Fruit fly (Drosophila melanogaster): ENCODE data around the gene CG45122.
A peak's percentile ranks its signal among the peaks of the same experiment; 100 is the strongest.

CG45122 gene

dm6 chr3R:13078263-13078662, 34.3 kb downstream of the CG45122 start (continued):
- TF ChIP-seq Antp (GFP tag; optimal IDR thresholded peaks at IDR 0.05), result no peak
- TF ChIP-seq da (GFP tag; optimal IDR thresholded peaks at IDR 0.05), result no peak
- no peak for TF ChIP-seq D19B (GFP tag; optimal IDR thresholded peaks at IDR 0.05)
- TF ChIP-seq NFAT (GFP tag; IDR thresholded peaks at IDR 0.05), result peak; percentile 9; the same call in 1 of the 2 replicates
- no peak for TF ChIP-seq org-1 (GFP tag; optimal IDR thresholded peaks at IDR 0.05)
- TF ChIP-seq CG15269 (tag; optimal IDR thresholded peaks at IDR 0.05), result no peak
- no peak for TF ChIP-seq ewg (GFP tag; optimal IDR thresholded peaks at IDR 0.05)
- no peak for TF ChIP-seq CG13775 (GFP tag; optimal IDR thresholded peaks at IDR 0.05)
- TF ChIP-seq dan (GFP tag; IDR thresholded peaks at IDR 0.05), result no peak
- TF ChIP-seq CG5180 (GFP tag; optimal IDR thresholded peaks at IDR 0.05), result no peak
- TF ChIP-seq ab (GFP tag; optimal IDR thresholded peaks at IDR 0.05), result no peak
- no peak for TF ChIP-seq Dip2 (GFP tag; IDR thresholded peaks at IDR 0.05)
- no peak for TF ChIP-seq gt (GFP tag; IDR thresholded peaks at IDR 0.05)
- no peak for TF ChIP-seq CG10321 (GFP tag; IDR thresholded peaks at IDR 0.05)
- TF ChIP-seq CG30431 (GFP tag; optimal IDR thresholded peaks at IDR 0.05), result no peak
- no peak for TF ChIP-seq fru (optimal IDR thresholded peaks at IDR 0.05)
- TF ChIP-seq gce (GFP tag; IDR thresholded peaks at IDR 0.05), result no peak
- peak; percentile 48 for TF ChIP-seq Hmr (GFP tag; optimal IDR thresholded peaks at IDR 0.05)
- TF ChIP-seq CG1602 (GFP tag; optimal IDR thresholded peaks at IDR 0.05), result peak; percentile 36
- TF ChIP-seq ERR (GFP tag; optimal IDR thresholded peaks at IDR 0.05), result no peak
- TF ChIP-seq CG9797 (GFP tag; optimal IDR thresholded peaks at IDR 0.05), result no peak
- peak; percentile 46 for TF ChIP-seq CG2120 (GFP tag; optimal IDR thresholded peaks at IDR 0.05)
- no peak for TF ChIP-seq prd (optimal IDR thresholded peaks at IDR 0.05)
- no peak for TF ChIP-seq prd (GFP tag; IDR thresholded peaks at IDR 0.05)
- TF ChIP-seq tap (tag; optimal IDR thresholded peaks at IDR 0.05), result no peak
- no peak for TF ChIP-seq ham (GFP tag; IDR thresholded peaks at IDR 0.05)
- no peak for TF ChIP-seq CG6654 (GFP tag; optimal IDR thresholded peaks at IDR 0.05)
- TF ChIP-seq Dip3 (GFP tag; optimal IDR thresholded peaks at IDR 0.05), result no peak
- no peak for TF ChIP-seq CG18599 (GFP tag; optimal IDR thresholded peaks at IDR 0.05)
- no peak for TF ChIP-seq so (GFP tag; IDR thresholded peaks at IDR 0.05)
- no peak; the same call in 2 of the 3 replicates for TF ChIP-seq zfh1 (GFP tag; IDR thresholded peaks at IDR 0.05)
- peak; percentile 26 for TF ChIP-seq CG13624 (GFP tag; optimal IDR thresholded peaks at IDR 0.05)
- no peak for TF ChIP-seq grn (GFP tag; optimal IDR thresholded peaks at IDR 0.05)
- no peak for TF ChIP-seq CG14667 (GFP tag; IDR thresholded peaks at IDR 0.05)
- no peak for TF ChIP-seq TFAM (GFP tag; optimal IDR thresholded peaks at IDR 0.05)

dm6 chr3R:13082382-13082781, 38.4 kb downstream of the CG45122 start:
- TF ChIP-seq fu2 (GFP tag; optimal IDR thresholded peaks at IDR 0.05), result no peak
- no peak for TF ChIP-seq tna (GFP tag; IDR thresholded peaks at IDR 0.05; ENCODE audit: partially characterized antibody)
- TF ChIP-seq crc (GFP tag; optimal IDR thresholded peaks at IDR 0.05), result no peak
- no peak for TF ChIP-seq Gug (GFP tag; IDR thresholded peaks at IDR 0.05)
- TF ChIP-seq CG13894 (tag; optimal IDR thresholded peaks at IDR 0.05), result peak; percentile 82
- TF ChIP-seq CG6654 (GFP tag; optimal IDR thresholded peaks at IDR 0.05), result no peak
- TF ChIP-seq ab (GFP tag; optimal IDR thresholded peaks at IDR 0.05), result no peak
- no peak for TF ChIP-seq lilli (GFP tag; optimal IDR thresholded peaks at IDR 0.05)
- peak; percentile 83 for TF ChIP-seq Hr39 (optimal IDR thresholded peaks at IDR 0.05)
- TF ChIP-seq nmo (GFP tag; optimal IDR thresholded peaks at IDR 0.05), result no peak
- TF ChIP-seq dati (GFP tag; IDR thresholded peaks at IDR 0.05), result no peak
- TF ChIP-seq CG12391 (tag; optimal IDR thresholded peaks at IDR 0.05), result no peak
- no peak for TF ChIP-seq fd102C (GFP tag; optimal IDR thresholded peaks at IDR 0.05)
- no peak for TF ChIP-seq bbx (GFP tag; IDR thresholded peaks at IDR 0.05; ENCODE audit: partially characterized antibody)
- TF ChIP-seq Ets65A (GFP tag), result peak; percentile 91
- TF ChIP-seq phol (tag; optimal IDR thresholded peaks at IDR 0.05), result no peak
- TF ChIP-seq lmd (GFP tag; IDR thresholded peaks at IDR 0.05), result no peak
- no peak for TF ChIP-seq h (optimal IDR thresholded peaks at IDR 0.05)
